Worm (Caenorhabditis elegans): Measurements from ENCODE around the gene tdc-1.

DNA sequence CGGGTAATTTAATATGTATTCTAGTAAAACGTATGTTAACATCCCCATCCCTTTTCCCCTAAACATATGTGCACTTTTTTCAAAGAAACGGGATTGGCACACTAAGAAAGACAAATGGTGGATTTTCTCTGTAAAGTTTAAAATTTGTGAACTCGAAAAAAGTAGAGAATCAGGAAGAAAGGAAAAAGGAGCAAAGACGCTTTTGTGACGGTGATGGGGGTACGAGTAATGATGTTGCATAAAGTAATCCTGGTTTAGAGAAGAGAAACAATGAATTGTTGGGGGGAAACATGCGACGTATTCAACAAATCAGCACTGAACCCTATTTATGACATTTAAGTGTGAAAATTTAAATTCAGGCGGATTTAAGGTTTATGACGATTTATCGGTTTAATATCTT is 41.1 kb downstream of the tdc-1 start:
- TF ChIP-seq nhr-25 (tag; optimal IDR thresholded peaks at IDR 0.05), result no peak
- TF ChIP-seq nhr-237 (tag; optimal IDR thresholded peaks at IDR 0.05), result no peak
